Worm (Caenorhabditis elegans) whole organism, young adult: ENCODE data around the gene sulp-8.

ENCODE experiments used
- B0261.1 ChIP-seq: sonication (generic microtip); optimal IDR thresholded peaks from 2 replicates; lab custom pipeline; 2016; ENCODE audit warnings: mild to moderate bottlenecking, missing genetic modification characterization, moderate library complexity, missing compliant biosample characterization
- C06A6.2 ChIP-seq: fragments of 200-800 bp; sonication (Bioruptor generic); conservative IDR thresholded peaks from 2 replicates; pipeline ENCODE4 v1.3.6; 2022; ENCODE audit warnings: missing genetic modification characterization, missing compliant biosample characterization
- D2030.7 ChIP-seq: fragments of 200-800 bp; sonication (Bioruptor generic); IDR thresholded peaks from 2 replicates; pipeline ENCODE4 v1.3.6; 2022; ENCODE audit warnings: missing genetic modification reagents, missing genetic modification characterization, missing compliant biosample characterization
- F10E7.11 ChIP-seq: sonication (generic microtip); optimal IDR thresholded peaks from 2 replicates; lab custom pipeline; 2017; ENCODE audit warnings: mild to moderate bottlenecking, missing genetic modification characterization, moderate library complexity, missing compliant biosample characterization
- F23B12.7 ChIP-seq: sonication (generic microtip); optimal IDR thresholded peaks from 2 replicates; lab custom pipeline; 2017; ENCODE audit warnings: missing genetic modification characterization, mild to moderate bottlenecking, missing compliant biosample characterization, antibody characterized with exemption, moderate library complexity; ENCODE audit not compliant: insufficient read depth
- F33H1.4 ChIP-seq: fragments of 200-800 bp; sonication (Bioruptor generic); IDR thresholded peaks from 2 replicates; pipeline ENCODE4 v1.3.6; 2022; ENCODE audit warnings: missing genetic modification reagents, missing genetic modification characterization, missing compliant biosample characterization
- F37B4.10 ChIP-seq: fragments of 200-800 bp; sonication (Bioruptor generic); IDR thresholded peaks from 2 replicates; pipeline ENCODE4 v1.3.6; 2022; ENCODE audit warnings: missing genetic modification characterization, missing compliant biosample characterization
- F55B11.4 ChIP-seq: sonication (generic microtip); optimal IDR thresholded peaks from 2 replicates; lab custom pipeline; 2016; ENCODE audit warnings: missing compliant biosample characterization, missing genetic modification characterization, borderline replicate concordance; ENCODE audit not compliant: insufficient read depth
- F57A8.1 ChIP-seq: fragments of 200-800 bp; sonication (Bioruptor generic); optimal IDR thresholded peaks from 2 replicates; lab custom pipeline; 2018; ENCODE audit warnings: mild to moderate bottlenecking, missing genetic modification characterization, moderate library complexity, missing compliant biosample characterization
- F57C9.4 ChIP-seq: sonication (generic microtip); optimal IDR thresholded peaks from 2 replicates; lab custom pipeline; 2017; ENCODE audit warnings: mild to moderate bottlenecking, missing genetic modification characterization, missing compliant biosample characterization
- K12H6.12 ChIP-seq: fragments of 200-800 bp; sonication (Bioruptor generic); optimal IDR thresholded peaks from 2 replicates; lab custom pipeline; 2018; ENCODE audit warnings: mild to moderate bottlenecking, missing genetic modification characterization, missing compliant biosample characterization
- T26A5.8 ChIP-seq: sonication (generic microtip); optimal IDR thresholded peaks from 2 replicates; lab custom pipeline; 2016; ENCODE audit warnings: missing genetic modification characterization, missing compliant biosample characterization
- Y67H2A.10 ChIP-seq: fragments of 200-800 bp; sonication (Bioruptor generic); conservative IDR thresholded peaks from 2 replicates; pipeline ENCODE4 v1.3.6; 2022; ENCODE audit warnings: missing genetic modification reagents, missing genetic modification characterization, missing compliant biosample characterization
- ZK185.1 ChIP-seq: sonication (generic microtip); optimal IDR thresholded peaks from 2 replicates; lab custom pipeline; 2016; ENCODE audit warnings: mild to moderate bottlenecking, missing genetic modification characterization, missing compliant biosample characterization; ENCODE audit not compliant: poor library complexity, severe bottlenecking
- ama-1 ChIP-seq, 3 experiments: fragments of 150-350 bp in 1 of 3; sonication (generic microtip) in 2 of 3; optimal IDR thresholded peaks; 2 replicates each; lab custom pipeline; 2014 to 2018; ENCODE audit warnings: missing biosample characterization in 2 of 3, missing genetic modification characterization in 2 of 3, missing genetic modification reagents in 2 of 3
- aptf-2 ChIP-seq: fragments of 200-800 bp; sonication (Bioruptor generic); conservative IDR thresholded peaks from 2 replicates; pipeline ENCODE4 v1.3.6; 2022; ENCODE audit warnings: missing genetic modification reagents, missing genetic modification characterization, missing compliant biosample characterization
- atf-7 ChIP-seq: sonication (generic microtip); optimal IDR thresholded peaks from 2 replicates; lab custom pipeline; 2017; ENCODE audit warnings: mild to moderate bottlenecking, missing genetic modification characterization, missing compliant biosample characterization
- athp-1 ChIP-seq: sonication (generic microtip); optimal IDR thresholded peaks from 2 replicates; lab custom pipeline; 2017; ENCODE audit warnings: mild to moderate bottlenecking, missing genetic modification characterization, missing compliant biosample characterization
- attf-3 ChIP-seq: fragments of 200-800 bp; sonication (Bioruptor generic); conservative IDR thresholded peaks from 2 replicates; pipeline ENCODE4 v1.3.6; 2022; ENCODE audit warnings: missing genetic modification reagents, missing genetic modification characterization, missing compliant biosample characterization
- attf-5 ChIP-seq: fragments of 200-800 bp; sonication (Bioruptor generic); optimal IDR thresholded peaks from 2 replicates; lab custom pipeline; 2018; ENCODE audit warnings: mild to moderate bottlenecking, missing genetic modification characterization, missing compliant biosample characterization
- ceh-100 ChIP-seq: fragments of 200-800 bp; sonication (Bioruptor generic); IDR thresholded peaks from 2 replicates; pipeline ENCODE4 v1.3.6; 2022; ENCODE audit warnings: missing genetic modification reagents, missing genetic modification characterization, missing compliant biosample characterization
- dpl-1 ChIP-seq: fragments of 150-350 bp; optimal IDR thresholded peaks from 2 replicates; lab custom pipeline; 2014; ENCODE audit warnings: missing biosample characterization, missing genetic modification reagents, missing genetic modification characterization
- egl-18 ChIP-seq: fragments of 200-800 bp; sonication (Bioruptor generic); IDR thresholded peaks from 2 replicates; pipeline ENCODE4 v1.3.6; 2022; ENCODE audit warnings: missing genetic modification reagents, missing genetic modification characterization, missing compliant biosample characterization
- ekl-4 ChIP-seq: fragments of 200-800 bp; sonication (Bioruptor generic); IDR thresholded peaks from 2 replicates; pipeline ENCODE4 v1.3.6; 2022; ENCODE audit warnings: missing genetic modification reagents, missing genetic modification characterization, missing compliant biosample characterization
- hlh-12 ChIP-seq: sonication (generic microtip); optimal IDR thresholded peaks from 2 replicates; lab custom pipeline; 2016; ENCODE audit warnings: missing genetic modification characterization, missing compliant biosample characterization
- hmg-1.2 ChIP-seq: fragments of 200-800 bp; sonication (Bioruptor generic); IDR thresholded peaks from 2 replicates; pipeline ENCODE4 v1.3.6; 2022; ENCODE audit warnings: missing genetic modification reagents, missing genetic modification characterization, missing compliant biosample characterization
- hsf-1 ChIP-seq: fragments of 200-800 bp; sonication (Bioruptor generic); IDR thresholded peaks from 2 replicates; pipeline ENCODE4 v1.3.6; 2022; ENCODE audit warnings: missing genetic modification reagents, missing genetic modification characterization, missing compliant biosample characterization
- let-526 ChIP-seq: fragments of 200-800 bp; sonication (Bioruptor generic); IDR thresholded peaks from 2 replicates; pipeline ENCODE4 v1.3.6; 2022; ENCODE audit warnings: missing genetic modification reagents, missing genetic modification characterization, missing compliant biosample characterization
- lin-26 ChIP-seq: fragments of 200-800 bp; sonication (Bioruptor generic); IDR thresholded peaks from 2 replicates; pipeline ENCODE4 v1.3.6; 2022; ENCODE audit warnings: missing genetic modification reagents, missing genetic modification characterization, missing compliant biosample characterization
- lin-35 ChIP-seq, 3 experiments: fragments of 150-350 bp in 2 of 3; sonication (generic microtip) in 1 of 3; optimal IDR thresholded peaks; 2 replicates each; lab custom pipeline; 2014 to 2018; ENCODE audit warnings: missing biosample characterization in 3 of 3, missing genetic modification characterization in 3 of 3, missing genetic modification reagents in 3 of 3
- lsl-1 ChIP-seq: fragments of 200-800 bp; sonication (Bioruptor generic); optimal IDR thresholded peaks from 2 replicates; lab custom pipeline; 2018; ENCODE audit warnings: mild to moderate bottlenecking, missing genetic modification characterization, moderate library complexity, missing compliant biosample characterization
- madf-10 ChIP-seq: sonication (generic microtip); optimal IDR thresholded peaks from 2 replicates; lab custom pipeline; 2016; ENCODE audit warnings: mild to moderate bottlenecking, missing genetic modification characterization, missing compliant biosample characterization
- madf-3 ChIP-seq: fragments of 200-800 bp; sonication (Bioruptor generic); IDR thresholded peaks from 2 replicates; pipeline ENCODE4 v1.3.6; 2022; ENCODE audit warnings: missing genetic modification reagents, missing genetic modification characterization, missing compliant biosample characterization
- madf-6 ChIP-seq: fragments of 200-800 bp; sonication (Bioruptor generic); IDR thresholded peaks from 2 replicates; pipeline ENCODE4 v1.3.6; 2022; ENCODE audit warnings: missing genetic modification reagents, missing genetic modification characterization, missing compliant biosample characterization
- mcd-1 ChIP-seq: fragments of 200-800 bp; sonication (Bioruptor generic); IDR thresholded peaks from 2 replicates; pipeline ENCODE4 v1.3.6; 2022; ENCODE audit warnings: missing genetic modification reagents, missing genetic modification characterization, missing compliant biosample characterization
- nhr-120 ChIP-seq: fragments of 200-800 bp; sonication (Bioruptor generic); IDR thresholded peaks from 2 replicates; pipeline ENCODE4 v1.3.6; 2022; ENCODE audit warnings: missing genetic modification characterization, missing compliant biosample characterization
- nhr-179 ChIP-seq: sonication (generic microtip); optimal IDR thresholded peaks from 2 replicates; lab custom pipeline; 2016; ENCODE audit warnings: mild to moderate bottlenecking, missing genetic modification characterization, missing compliant biosample characterization
- repo-1 ChIP-seq: sonication (generic microtip); optimal IDR thresholded peaks from 2 replicates; lab custom pipeline; 2017; ENCODE audit warnings: mild to moderate bottlenecking, missing genetic modification characterization, missing compliant biosample characterization
- sdz-38 ChIP-seq: sonication (generic microtip); optimal IDR thresholded peaks from 2 replicates; lab custom pipeline; 2016; ENCODE audit warnings: missing genotype, missing genetic modification characterization, missing compliant biosample characterization
- sea-2 ChIP-seq: fragments of 200-800 bp; sonication (Bioruptor generic); IDR thresholded peaks from 2 replicates; pipeline ENCODE4 v1.3.6; 2022; ENCODE audit warnings: missing genetic modification characterization, missing compliant biosample characterization
- snpc-1.3 ChIP-seq: sonication (generic microtip); optimal IDR thresholded peaks from 2 replicates; lab custom pipeline; 2017; ENCODE audit warnings: missing genetic modification characterization, mild to moderate bottlenecking, missing compliant biosample characterization, antibody characterized with exemption, moderate library complexity, missing genotype, missing genetic modification reagents; ENCODE audit not compliant: insufficient read depth
- tbp1 ChIP-seq: fragments of 200-800 bp; sonication (Bioruptor generic); optimal IDR thresholded peaks from 2 replicates; lab custom pipeline; 2018; ENCODE audit warnings: mild to moderate bottlenecking, missing genetic modification characterization, missing compliant biosample characterization
- unc-130 ChIP-seq: sonication (generic microtip); optimal IDR thresholded peaks from 2 replicates; lab custom pipeline; 2016; ENCODE audit warnings: missing genetic modification reagents, missing genetic modification characterization, missing compliant biosample characterization
- xnd-1 ChIP-seq: sonication (generic microtip); optimal IDR thresholded peaks from 2 replicates; lab custom pipeline; 2016; ENCODE audit warnings: missing genotype, missing genetic modification reagents, missing genetic modification characterization, missing compliant biosample characterization
- zfh-2 ChIP-seq: fragments of 200-800 bp; sonication (Bioruptor generic); conservative IDR thresholded peaks from 2 replicates; pipeline ENCODE4 v1.3.6; 2022; ENCODE audit warnings: missing genetic modification reagents, missing genetic modification characterization, missing compliant biosample characterization
- ztf-18 ChIP-seq: sonication (generic microtip); optimal IDR thresholded peaks from 2 replicates; lab custom pipeline; 2016; ENCODE audit warnings: missing genotype, mild to moderate bottlenecking, missing genetic modification characterization, missing compliant biosample characterization
- ztf-25 ChIP-seq: fragments of 200-800 bp; sonication (Bioruptor generic); IDR thresholded peaks from 2 replicates; pipeline ENCODE4 v1.3.6; 2022; ENCODE audit warnings: missing genetic modification reagents, missing genetic modification characterization, missing compliant biosample characterization

sulp-8 gene

DNA sequence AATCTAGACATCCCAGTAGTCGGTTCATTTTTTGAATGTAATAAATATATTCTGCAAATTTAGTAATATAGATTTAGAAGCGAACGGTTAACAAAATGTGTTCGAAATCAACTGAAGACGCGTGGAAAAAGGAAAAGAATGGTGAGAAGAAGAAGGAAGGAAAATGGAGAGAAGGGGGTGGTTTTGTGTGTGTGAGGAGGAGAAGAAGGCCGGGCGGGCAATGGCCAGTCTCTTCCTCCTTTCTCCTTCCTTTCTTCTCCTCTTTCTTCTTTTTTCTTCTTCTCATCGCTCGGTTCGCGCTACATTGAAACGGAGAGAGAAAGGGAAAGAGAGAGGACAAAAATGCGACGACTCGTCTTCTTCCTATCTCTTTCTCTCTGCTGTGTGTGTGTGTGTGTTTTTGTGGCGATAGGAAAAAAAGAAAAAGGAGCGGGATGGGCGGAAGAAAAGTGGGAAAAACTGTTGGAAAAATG is 18.7 kb upstream of the sulp-8 start, which contains the start of gene ztf-9 (continued):
- TF ChIP-seq hsf-1 (GFP tag; lab: Robert Waterston, UW) (no peak), attf-5 (GFP tag; lab: Kevin White, UChicago) (peak; percentile 33), madf-10 (peak; percentile 11), madf-3 (GFP tag; lab: Robert Waterston, UW) (no peak), mcd-1 (GFP tag; lab: Robert Waterston, UW) (peak; percentile 35; the same call in 1 of the 2 replicates), F57A8.1 (no peak)

DNA sequence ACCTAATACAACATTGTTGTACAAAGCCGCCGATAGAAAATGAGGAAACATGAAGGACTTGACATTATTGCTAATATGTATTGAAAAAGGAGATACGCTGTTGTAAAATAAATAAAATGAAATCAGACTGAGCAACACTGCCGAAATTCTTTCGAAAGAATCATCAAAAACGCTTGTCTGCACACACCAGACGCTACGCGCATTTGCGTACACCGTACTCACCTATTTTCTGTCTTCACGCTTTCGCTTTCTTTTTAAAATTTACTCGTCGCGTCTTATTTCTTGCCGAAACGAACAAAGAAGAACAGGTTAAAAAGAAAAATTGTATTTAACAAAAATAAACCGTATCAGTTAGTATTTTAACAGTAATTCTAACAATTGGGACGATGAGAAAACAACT is 17.3 kb upstream of the sulp-8 start:
- TF ChIP-seq ztf-25 (GFP tag; lab: Robert Waterston, UW) (no peak), sdz-38 (tag; lab: Kevin White, UChicago) (no peak), F23B12.7 (peak; percentile 38), lsl-1 (GFP tag; lab: Kevin White, UChicago) (peak; percentile 57), B0261.1 (tag; lab: Kevin White, UChicago) (no peak), D2030.7 (GFP tag; lab: Robert Waterston, UW) (no peak), madf-6 (GFP tag; lab: Robert Waterston, UW) (peak; percentile 49; the same call in 1 of the 2 replicates), nhr-120 (GFP tag; lab: Robert Waterston, UW) (no peak), zfh-2 (GFP tag; lab: Robert Waterston, UW) (no peak), xnd-1 (no peak), ama-1 (optimal IDR thresholded peaks at IDR 0.05; lab: Kevin White, UChicago) (no peak), ama-1 (GFP tag; optimal IDR thresholded peaks at IDR 0.05; lab: Kevin White, UChicago) (no peak), dpl-1 (GFP tag; lab: Kevin White, UChicago) (no peak), hmg-1.2 (GFP tag; lab: Robert Waterston, UW) (peak; percentile 41; the same call in 1 of the 2 replicates), sea-2 (GFP tag; lab: Robert Waterston, UW) (no peak), F33H1.4 (GFP tag; lab: Robert Waterston, UW) (no peak), madf-3 (GFP tag; lab: Robert Waterston, UW) (no peak), ekl-4 (GFP tag; lab: Robert Waterston, UW) (no peak), repo-1 (tag; lab: Kevin White, UChicago) (no peak), atf-7 (no peak), Y67H2A.10 (no peak), K12H6.12 (tag; lab: Kevin White, UChicago) (no peak), hlh-12 (tag; lab: Kevin White, UChicago) (no peak), T26A5.8 (tag; lab: Kevin White, UChicago) (no peak), F37B4.10 (GFP tag; lab: Robert Waterston, UW) (no peak), athp-1 (tag; lab: Kevin White, UChicago) (no peak), aptf-2 (GFP tag; lab: Robert Waterston, UW) (no peak), nhr-179 (tag; lab: Kevin White, UChicago) (no peak), F57C9.4 (tag; lab: Kevin White, UChicago) (no peak), F55B11.4 (tag; lab: Kevin White, UChicago) (no peak), F10E7.11 (tag; lab: Kevin White, UChicago) (no peak), ZK185.1 (tag; lab: Kevin White, UChicago) (no peak), C06A6.2 (GFP tag; lab: Robert Waterston, UW) (no peak), ztf-18 (tag; lab: Kevin White, UChicago) (peak; percentile 12), lin-26 (GFP tag; lab: Robert Waterston, UW) (no peak), egl-18 (GFP tag; lab: Robert Waterston, UW) (no peak), tbp1 (GFP tag; lab: Kevin White, UChicago) (peak; percentile 4), unc-130 (GFP tag; lab: Kevin White, UChicago) (no peak), lin-35 (GFP tag; optimal IDR thresholded peaks at IDR 0.05; lab: Kevin White, UChicago) (no peak), let-526 (no peak), snpc-1.3 (tag; lab: Kevin White, UChicago) (no peak), ceh-100 (no peak), attf-3 (no peak)
